Worm (Caenorhabditis elegans) whole organism, L2 larva: ENCODE data around the gene cut-2.

Experiments
- C34F6.9 ChIP-seq: fragments of 150-350 bp; optimal IDR thresholded peaks from 2 replicates; lab custom pipeline; 2014; ENCODE audit warnings: missing biosample characterization, missing genetic modification characterization
- F13H6.1 ChIP-seq: sonication (generic microtip); optimal IDR thresholded peaks from 2 replicates; lab custom pipeline; 2016; ENCODE audit warnings: missing genetic modification characterization, missing compliant biosample characterization
- R02D3.7 ChIP-seq: fragments of 150-350 bp; optimal IDR thresholded peaks from 2 replicates; lab custom pipeline; 2014; ENCODE audit warnings: missing biosample characterization, missing genetic modification characterization
- Y55F3AM.14 ChIP-seq: fragments of 200-800 bp; sonication (Bioruptor generic); optimal IDR thresholded peaks from 2 replicates; lab custom pipeline; 2018; ENCODE audit warnings: mild to moderate bottlenecking, missing genetic modification characterization, missing compliant biosample characterization
- ZK546.5 ChIP-seq: sonication (generic microtip); optimal IDR thresholded peaks from 2 replicates; lab custom pipeline; 2017; ENCODE audit warnings: missing biosample characterization, missing genetic modification characterization
- alr-1 ChIP-seq: fragments of 150-350 bp; optimal IDR thresholded peaks from 2 replicates; lab custom pipeline; 2014; ENCODE audit warnings: missing biosample characterization, missing genetic modification characterization
- ama-1 ChIP-seq: fragments of 150-350 bp; optimal IDR thresholded peaks from 2 replicates; lab custom pipeline; 2018; ENCODE audit warnings: inconsistent platforms
- blmp-1 ChIP-seq: sonication (generic microtip); optimal IDR thresholded peaks from 2 replicates; lab custom pipeline; 2017; ENCODE audit warnings: missing genetic modification characterization, mild to moderate bottlenecking, missing compliant biosample characterization, antibody characterized with exemption, moderate library complexity; ENCODE audit not compliant: insufficient read depth
- ceh-82 ChIP-seq: fragments of 150-350 bp; optimal IDR thresholded peaks from 2 replicates; lab custom pipeline; 2014; ENCODE audit warnings: missing biosample characterization, missing genetic modification characterization
- crh-2 ChIP-seq: sonication (generic microtip); optimal IDR thresholded peaks from 2 replicates; lab custom pipeline; 2017; ENCODE audit warnings: missing biosample characterization, missing genetic modification characterization
- fos-1 ChIP-seq: fragments of 150-350 bp; optimal IDR thresholded peaks from 2 replicates; lab custom pipeline; 2014; ENCODE audit warnings: missing biosample characterization, missing genetic modification characterization
- gmeb-1 ChIP-seq: fragments of 150-350 bp; optimal IDR thresholded peaks from 2 replicates; lab custom pipeline; 2014; ENCODE audit warnings: missing biosample characterization, missing genetic modification characterization
- lin-11 ChIP-seq: fragments of 150-350 bp; sonication (generic microtip); optimal IDR thresholded peaks from 2 replicates; lab custom pipeline; 2014; ENCODE audit warnings: missing biosample characterization, missing genetic modification characterization, inconsistent platforms, mixed read lengths
- lsy-2 ChIP-seq, 2 experiments: fragments of 150-350 bp in 1 of 2; sonication (generic microtip) in 1 of 2; optimal IDR thresholded peaks; 2 replicates each; lab custom pipeline; 2014 to 2017; ENCODE audit warnings: missing biosample characterization in 2 of 2, missing genetic modification characterization in 2 of 2
- mab-5 ChIP-seq: fragments of 150-350 bp; optimal IDR thresholded peaks from 2 replicates; lab custom pipeline; 2014; ENCODE audit warnings: missing biosample characterization, missing genetic modification characterization
- mbf-1 ChIP-seq: sonication (generic microtip); optimal IDR thresholded peaks from 2 replicates; lab custom pipeline; 2017; ENCODE audit warnings: missing biosample characterization, missing genetic modification characterization
- nhr-10 ChIP-seq: sonication (generic microtip); optimal IDR thresholded peaks from 2 replicates; lab custom pipeline; 2017; ENCODE audit warnings: missing biosample characterization, missing genetic modification characterization
- nhr-11 ChIP-seq: fragments of 150-350 bp; optimal IDR thresholded peaks from 2 replicates; lab custom pipeline; 2014; ENCODE audit warnings: missing biosample characterization, missing genetic modification characterization
- nhr-129 ChIP-seq: fragments of 150-350 bp; optimal IDR thresholded peaks from 2 replicates; lab custom pipeline; 2014; ENCODE audit warnings: missing biosample characterization, missing genetic modification characterization
- nhr-21 ChIP-seq: fragments of 150-350 bp; optimal IDR thresholded peaks from 2 replicates; lab custom pipeline; 2014; ENCODE audit warnings: missing biosample characterization, missing genetic modification characterization
- nhr-23 ChIP-seq: fragments of 150-350 bp; optimal IDR thresholded peaks from 2 replicates; lab custom pipeline; 2014; ENCODE audit warnings: missing biosample characterization, missing genetic modification reagents, missing genetic modification characterization
- nhr-25 ChIP-seq: fragments of 150-350 bp; sonication (generic microtip); optimal IDR thresholded peaks from 3 replicates; lab custom pipeline; 2014; ENCODE audit warnings: missing biosample characterization, missing genetic modification characterization
- nhr-6 ChIP-seq: fragments of 150-350 bp; optimal IDR thresholded peaks from 2 replicates; lab custom pipeline; 2014; ENCODE audit warnings: missing biosample characterization, missing genetic modification characterization
- peb-1 ChIP-seq: fragments of 150-350 bp; optimal IDR thresholded peaks from 2 replicates; lab custom pipeline; 2014; ENCODE audit warnings: missing biosample characterization, missing genetic modification characterization
- sem-4 ChIP-seq: fragments of 150-350 bp; optimal IDR thresholded peaks from 2 replicates; lab custom pipeline; 2014; ENCODE audit warnings: missing biosample characterization, missing genetic modification reagents, missing genetic modification characterization
- skn-1 ChIP-seq: sonication (generic microtip); optimal IDR thresholded peaks from 2 replicates; lab custom pipeline; 2017; ENCODE audit warnings: missing biosample characterization, missing genetic modification characterization
- sma-9 ChIP-seq, 2 experiments: fragments of 150-350 bp in 1 of 2; sonication (generic microtip) in 1 of 2; optimal IDR thresholded peaks; 2 replicates each; lab custom pipeline; 2014 to 2016; ENCODE audit warnings: missing genetic modification characterization in 2 of 2, mild to moderate bottlenecking in 1 of 2, missing biosample characterization in 1 of 2, missing compliant biosample characterization in 1 of 2, missing genetic modification reagents in 1 of 2, moderate library complexity in 1 of 2
- unc-62 ChIP-seq: fragments of 150-350 bp; optimal IDR thresholded peaks from 2 replicates; lab custom pipeline; 2014; ENCODE audit warnings: missing biosample characterization, missing genetic modification reagents, missing genetic modification characterization
- ztf-1 ChIP-seq: fragments of 200-800 bp; sonication (Bioruptor generic); conservative IDR thresholded peaks from 2 replicates; pipeline ENCODE4 v1.3.6; 2022; ENCODE audit warnings: missing genetic modification characterization, missing compliant biosample characterization
- ztf-11 ChIP-seq: sonication (generic microtip); optimal IDR thresholded peaks from 2 replicates; lab custom pipeline; 2017; ENCODE audit warnings: missing biosample characterization, missing genetic modification characterization

The cut-2 gene

ce11 chrV:13411992-13412298 lies 2.8 kb upstream of the cut-2 start:
- TF ChIP-seq nhr-21 (tag; lab: Kevin White, UChicago) (peak; percentile 1), nhr-25 (peak; percentile 78), unc-62 (GFP tag; lab: Kevin White, UChicago) (no peak)
- TF ChIP-seq, all 48 proteins: peak for 2

ce11 chrV:13413301-13413700 lies 1.4 kb upstream of the cut-2 start:
- TF ChIP-seq nhr-129 (tag; lab: Kevin White, UChicago) (no peak), peb-1 (tag; lab: Kevin White, UChicago) (peak; percentile 38), nhr-21 (tag; lab: Kevin White, UChicago) (peak; percentile 47), blmp-1 (peak; percentile 3)

DNA sequence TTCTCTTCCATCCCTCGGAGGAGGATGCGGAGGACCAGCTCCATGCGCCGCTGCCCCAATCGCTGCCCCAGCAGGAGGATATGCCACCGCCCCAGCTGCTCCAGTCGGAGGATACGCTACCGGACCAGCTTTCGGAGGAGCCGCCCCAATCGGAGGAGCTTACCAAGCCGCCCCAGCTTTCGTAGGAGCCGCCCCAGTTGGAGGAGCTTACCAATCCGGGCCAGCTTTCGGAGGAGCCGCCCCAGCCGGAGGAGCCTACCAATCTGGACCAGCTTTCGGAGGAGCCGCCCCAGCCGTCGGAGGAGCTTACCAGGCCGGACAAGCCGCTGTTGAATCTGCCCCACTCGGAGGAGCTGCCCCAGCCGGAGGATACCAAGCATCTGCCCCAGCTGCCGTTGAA lies 713 bp downstream of the cut-2 start:
- TF ChIP-seq ZK546.5 (tag; lab: Kevin White, UChicago) (no peak), nhr-129 (tag; lab: Kevin White, UChicago) (no peak), C34F6.9 (tag; lab: Kevin White, UChicago) (no peak), sma-9 (GFP tag; optimal IDR thresholded peaks at IDR 0.05; lab: Kevin White, UChicago) (no peak), sma-9 (tag; optimal IDR thresholded peaks at IDR 0.05; lab: Kevin White, UChicago) (no peak), nhr-21 (tag; lab: Kevin White, UChicago) (no peak), mbf-1 (no peak), nhr-10 (no peak), unc-62 (GFP tag; lab: Kevin White, UChicago) (no peak), R02D3.7 (tag; lab: Kevin White, UChicago) (no peak), alr-1 (no peak), nhr-23 (tag; lab: Kevin White, UChicago) (no peak), ztf-11 (tag; lab: Kevin White, UChicago) (no peak)

ce11 chrV:13416076-13416475 lies 1.3 kb downstream of the cut-2 start:
- TF ChIP-seq nhr-25 (peak; percentile 9), alr-1 (no peak)

DNA sequence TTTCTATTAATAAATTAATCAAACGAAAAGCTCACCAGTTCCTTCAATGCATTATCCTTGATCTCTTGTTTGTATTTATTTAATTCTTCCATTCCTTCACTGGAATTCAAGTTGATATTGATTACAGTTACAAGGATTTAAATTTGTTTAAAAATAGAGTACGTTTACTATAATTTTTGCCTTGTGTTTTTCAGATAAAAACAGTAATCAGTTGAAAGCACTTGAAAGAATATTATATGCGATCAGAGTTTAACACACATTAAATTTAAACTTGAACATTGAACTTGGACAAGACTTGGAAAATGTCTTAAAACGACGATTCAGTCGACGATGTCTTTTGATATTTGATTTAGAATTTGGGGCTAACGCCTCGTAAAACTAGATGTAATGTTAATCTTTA lies 2.8 kb downstream of the cut-2 start, which contains the start of gene F53F1.6:
Gene F53F1.6 (minus strand): TSS at position 101 of the 400 bp plus-strand sequence.
- no peak for TF ChIP-seq nhr-6
- no peak for TF ChIP-seq unc-62 (GFP tag; lab: Kevin White, UChicago)
- no peak for TF ChIP-seq F13H6.1
- no peak for TF ChIP-seq ama-1 (lab: Kevin White, UChicago)
- TF ChIP-seq sem-4 (tag; lab: Kevin White, UChicago) = no peak
- TF ChIP-seq ztf-1 = no peak
- TF ChIP-seq ceh-82 (tag; lab: Kevin White, UChicago) = no peak

DNA sequence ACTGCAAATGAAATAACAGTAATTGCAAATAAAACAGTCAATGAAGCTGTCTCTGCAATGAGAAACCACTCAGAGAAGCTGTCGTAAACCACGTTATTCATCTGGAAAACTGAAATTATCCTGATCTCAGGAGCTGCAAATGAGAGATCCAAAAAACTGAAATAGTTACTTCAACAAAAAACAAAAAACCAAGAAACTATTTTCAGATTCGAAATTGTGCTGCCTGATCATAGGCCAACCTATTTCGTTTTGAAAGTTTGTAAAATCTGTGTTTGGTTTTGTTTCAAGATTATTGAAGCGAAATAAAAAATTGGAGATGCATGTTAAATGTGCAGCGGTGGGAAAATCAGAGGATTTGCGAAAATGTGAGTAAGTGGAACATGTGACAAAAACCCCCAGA lies 5.9 kb downstream of the cut-2 start, which contains the start of gene srv-8:
Gene srv-8 (minus strand): TSS at position 101 of the 400 bp plus-strand sequence.
- TF ChIP-seq lin-11 (tag; lab: Kevin White, UChicago) (no peak), nhr-11 (tag; lab: Kevin White, UChicago) (no peak), ZK546.5 (tag; lab: Kevin White, UChicago) (no peak), gmeb-1 (tag; lab: Kevin White, UChicago) (no peak)

DNA sequence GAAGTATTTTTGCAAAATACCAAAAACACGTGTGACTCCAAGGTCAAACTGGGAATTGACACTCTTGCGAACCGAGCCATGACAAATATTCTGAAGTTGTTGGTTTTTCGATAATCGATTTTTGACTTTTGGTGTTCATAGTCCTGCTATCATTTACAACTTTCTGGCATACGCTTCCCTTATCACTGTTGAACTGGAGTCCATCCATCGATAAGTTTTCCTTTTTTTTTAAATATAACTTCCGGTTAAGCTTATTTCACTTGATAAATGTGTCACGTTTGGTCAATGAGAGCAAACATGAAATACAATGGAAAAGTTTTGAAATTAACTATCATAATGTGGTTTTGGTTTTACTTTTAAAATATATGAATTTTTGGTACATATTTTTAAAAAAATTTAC lies 6.9 kb downstream of the cut-2 start:
- TF ChIP-seq fos-1 (tag; lab: Kevin White, UChicago) (peak; percentile 95), lsy-2 (tag; optimal IDR thresholded peaks at IDR 0.05; lab: Kevin White, UChicago) (no peak), skn-1 (no peak), sma-9 (GFP tag; optimal IDR thresholded peaks at IDR 0.05; lab: Kevin White, UChicago) (peak; percentile 17), sma-9 (tag; optimal IDR thresholded peaks at IDR 0.05; lab: Kevin White, UChicago) (no peak), mab-5 (tag; lab: Kevin White, UChicago) (no peak), Y55F3AM.14 (GFP tag; lab: Kevin White, UChicago) (no peak), crh-2 (tag; lab: Kevin White, UChicago) (peak; percentile 17)
